Worm (Caenorhabditis elegans) whole organism, L4 larva: ENCODE results near the gene ldh-1.

ENCODE experiments used
- Y75B8A.6 ChIP-seq: fragments of 200-800 bp; sonication (Bioruptor generic); IDR thresholded peaks from 2 replicates; pipeline ENCODE4 v1.3.6; 2022; ENCODE audit warnings: missing genetic modification reagents, missing genetic modification characterization, missing compliant biosample characterization
- mdl-1 ChIP-seq, 2 experiments: fragments of 150-350 bp in 1 of 2; sonication (generic microtip) in 1 of 2; optimal IDR thresholded peaks; 2 replicates each; lab custom pipeline; 2014 to 2017; ENCODE audit warnings: missing biosample characterization in 2 of 2, missing genetic modification characterization in 2 of 2
- nhr-6 ChIP-seq: fragments of 150-350 bp; optimal IDR thresholded peaks from 2 replicates; lab custom pipeline; 2014; ENCODE audit warnings: missing biosample characterization, missing genetic modification characterization
- zag-1 ChIP-seq: fragments of 150-350 bp; optimal IDR thresholded peaks from 2 replicates; lab custom pipeline; 2014; ENCODE audit warnings: missing biosample characterization, missing genetic modification characterization

DNA sequence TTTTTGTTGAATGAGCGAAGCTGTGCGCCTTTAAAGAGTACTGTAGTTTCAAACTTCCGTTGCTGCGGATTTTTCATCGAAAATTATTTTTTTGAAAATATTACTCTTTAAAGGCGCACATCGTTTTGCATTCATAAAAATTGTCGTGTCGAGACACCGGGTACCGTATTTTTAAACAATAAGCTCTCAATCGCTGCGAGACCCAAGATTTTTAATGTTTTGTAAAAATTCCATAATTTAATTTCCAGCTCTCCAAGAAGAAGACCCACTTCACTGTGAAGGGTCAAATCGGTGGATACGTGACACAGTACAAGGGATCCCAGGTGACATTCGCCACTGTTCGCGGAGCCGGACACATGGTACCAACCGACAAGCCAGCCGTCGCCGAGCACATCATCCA lies 18.3 kb downstream of the ldh-1 start:
- TF ChIP-seq mdl-1 (tag; optimal IDR thresholded peaks at IDR 0.05; lab: Kevin White, UChicago) = no peak
- no peak for TF ChIP-seq zag-1 (tag; lab: Kevin White, UChicago)
- no peak for TF ChIP-seq Y75B8A.6 (GFP tag; lab: Robert Waterston, UW)
- no peak for TF ChIP-seq nhr-6 (tag; lab: Kevin White, UChicago)
